Worm (Caenorhabditis elegans) whole organism, young adult: ENCODE measurements around the gene ndg-4.

Experiments
- akir-1 ChIP-seq: fragments of 200-800 bp; sonication (Bioruptor generic); optimal IDR thresholded peaks from 2 replicates; lab custom pipeline; 2018; ENCODE audit warnings: mild to moderate bottlenecking, missing genetic modification characterization, moderate library complexity, missing compliant biosample characterization
- ama-1 ChIP-seq, 3 experiments: fragments of 150-350 bp in 1 of 3; sonication (generic microtip) in 2 of 3; optimal IDR thresholded peaks; 2 replicates each; lab custom pipeline; 2014 to 2018; ENCODE audit warnings: missing biosample characterization in 2 of 3, missing genetic modification characterization in 2 of 3, missing genetic modification reagents in 2 of 3
- attf-3 ChIP-seq: fragments of 200-800 bp; sonication (Bioruptor generic); conservative IDR thresholded peaks from 2 replicates; pipeline ENCODE4 v1.3.6; 2022; ENCODE audit warnings: missing genetic modification reagents, missing genetic modification characterization, missing compliant biosample characterization
- efl-1 ChIP-seq: fragments of 150-350 bp; optimal IDR thresholded peaks from 2 replicates; lab custom pipeline; 2014; ENCODE audit warnings: missing biosample characterization, missing genetic modification reagents, missing genetic modification characterization
- ekl-4 ChIP-seq: fragments of 200-800 bp; sonication (Bioruptor generic); IDR thresholded peaks from 2 replicates; pipeline ENCODE4 v1.3.6; 2022; ENCODE audit warnings: missing genetic modification reagents, missing genetic modification characterization, missing compliant biosample characterization
- lag-1 ChIP-seq: fragments of 200-800 bp; sonication (Bioruptor generic); IDR thresholded peaks from 2 replicates; pipeline ENCODE4 v1.3.6; 2022; ENCODE audit warnings: missing genetic modification reagents, missing genetic modification characterization, missing compliant biosample characterization
- nhr-27 ChIP-seq: fragments of 200-800 bp; sonication (Bioruptor generic); optimal IDR thresholded peaks from 2 replicates; lab custom pipeline; 2018; ENCODE audit warnings: mild to moderate bottlenecking, missing genetic modification characterization, moderate library complexity, missing compliant biosample characterization
- sdz-38 ChIP-seq: sonication (generic microtip); optimal IDR thresholded peaks from 2 replicates; lab custom pipeline; 2016; ENCODE audit warnings: missing genotype, missing genetic modification characterization, missing compliant biosample characterization
- unc-62 ChIP-seq: fragments of 150-350 bp; optimal IDR thresholded peaks from 2 replicates; lab custom pipeline; 2014; ENCODE audit warnings: missing biosample characterization, missing genetic modification reagents, missing genetic modification characterization

DNA sequence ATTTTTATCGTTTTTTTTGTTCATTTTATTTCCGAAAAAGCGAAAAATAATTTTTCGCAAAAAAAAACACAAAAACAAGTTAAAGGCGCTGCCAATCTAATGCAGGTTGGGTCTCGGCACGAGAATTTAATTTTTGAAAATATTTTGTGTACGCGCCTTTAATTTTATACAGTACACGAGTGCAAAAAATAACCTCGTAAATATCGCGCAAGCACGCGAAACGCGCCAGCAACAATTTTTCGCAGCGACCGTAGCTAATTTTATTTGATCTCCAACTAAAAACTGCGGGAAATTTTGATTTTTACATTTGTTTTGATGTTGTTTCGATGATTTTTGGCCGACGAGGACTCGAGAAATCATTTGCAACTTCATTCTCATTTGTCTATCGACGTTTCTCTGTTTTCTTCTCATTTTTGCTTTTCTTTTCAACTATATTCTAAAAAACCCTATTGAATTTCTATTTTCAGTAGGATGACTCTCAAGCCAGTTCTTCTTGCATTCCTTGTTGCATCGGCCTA, 21.8 kb upstream of the ndg-4 start, which contains the start of gene cpg-1:
- peak; percentile 96 for TF ChIP-seq ekl-4 (GFP tag; lab: Robert Waterston, UW)
- TF ChIP-seq attf-3: peak; percentile 74
- no peak for TF ChIP-seq sdz-38 (tag; lab: Kevin White, UChicago)
- TF ChIP-seq ama-1 (optimal IDR thresholded peaks at IDR 0.05; lab: Kevin White, UChicago): no peak
- TF ChIP-seq ama-1 (GFP tag; optimal IDR thresholded peaks at IDR 0.05; lab: Kevin White, UChicago): peak in 1 of 2 experiments; percentile 5
- TF ChIP-seq akir-1 (GFP tag; lab: Kevin White, UChicago): no peak
- no peak for TF ChIP-seq unc-62 (GFP tag; lab: Kevin White, UChicago)
- TF ChIP-seq lag-1 (GFP tag; lab: Robert Waterston, UW): no peak
- no peak for TF ChIP-seq nhr-27
- peak; percentile 99 for TF ChIP-seq efl-1 (GFP tag; lab: Kevin White, UChicago)
